Worm (Caenorhabditis elegans) whole organism, L2 larva: ENCODE measurements around the gene gbh-1.

Experiments
- C34F6.9 ChIP-seq: fragments of 150-350 bp; optimal IDR thresholded peaks from 2 replicates; lab custom pipeline; 2014; ENCODE audit warnings: missing biosample characterization, missing genetic modification characterization
- aly-2 ChIP-seq: fragments of 150-350 bp; optimal IDR thresholded peaks from 2 replicates; lab custom pipeline; 2014; ENCODE audit warnings: missing biosample characterization, missing genetic modification characterization
- egl-27 ChIP-seq: sonication (generic microtip); optimal IDR thresholded peaks from 3 replicates; lab custom pipeline; 2017; ENCODE audit warnings: missing biosample characterization, missing genetic modification reagents, missing genetic modification characterization
- elt-1 ChIP-seq: fragments of 150-350 bp; optimal IDR thresholded peaks from 2 replicates; lab custom pipeline; 2014; ENCODE audit warnings: missing biosample characterization, missing genetic modification characterization
- elt-3 ChIP-seq: sonication (generic microtip); optimal IDR thresholded peaks from 2 replicates; lab custom pipeline; 2017; ENCODE audit warnings: missing biosample characterization, missing genetic modification characterization
- fos-1 ChIP-seq: fragments of 150-350 bp; optimal IDR thresholded peaks from 2 replicates; lab custom pipeline; 2014; ENCODE audit warnings: missing biosample characterization, missing genetic modification characterization
- lin-13 ChIP-seq: fragments of 150-350 bp; optimal IDR thresholded peaks from 2 replicates; lab custom pipeline; 2014; ENCODE audit warnings: missing biosample characterization, missing genetic modification reagents, missing genetic modification characterization
- nhr-129 ChIP-seq: fragments of 150-350 bp; optimal IDR thresholded peaks from 2 replicates; lab custom pipeline; 2014; ENCODE audit warnings: missing biosample characterization, missing genetic modification characterization
- nhr-23 ChIP-seq: fragments of 150-350 bp; optimal IDR thresholded peaks from 2 replicates; lab custom pipeline; 2014; ENCODE audit warnings: missing biosample characterization, missing genetic modification reagents, missing genetic modification characterization
- nhr-25 ChIP-seq: fragments of 150-350 bp; sonication (generic microtip); optimal IDR thresholded peaks from 3 replicates; lab custom pipeline; 2014; ENCODE audit warnings: missing biosample characterization, missing genetic modification characterization
- skn-1 ChIP-seq: sonication (generic microtip); optimal IDR thresholded peaks from 2 replicates; lab custom pipeline; 2017; ENCODE audit warnings: missing biosample characterization, missing genetic modification characterization
- sma-3 ChIP-seq: sonication (generic microtip); optimal IDR thresholded peaks from 2 replicates; lab custom pipeline; 2016; ENCODE audit warnings: missing genetic modification reagents, missing genetic modification characterization, missing compliant biosample characterization
- ztf-11 ChIP-seq: sonication (generic microtip); optimal IDR thresholded peaks from 2 replicates; lab custom pipeline; 2017; ENCODE audit warnings: missing biosample characterization, missing genetic modification characterization

- TF ChIP-seq nhr-25 (tag; lab: Kevin White, UChicago) (peak; percentile 48), nhr-129 (tag; lab: Kevin White, UChicago) (no peak), lin-13 (GFP tag; lab: Kevin White, UChicago) (no peak), C34F6.9 (tag; lab: Kevin White, UChicago) (no peak), aly-2 (tag; lab: Kevin White, UChicago) (no peak), ztf-11 (no peak), elt-3 (tag; lab: Kevin White, UChicago) (no peak), elt-1 (tag; lab: Kevin White, UChicago) (no peak), fos-1 (no peak), nhr-23 (tag; lab: Kevin White, UChicago) (no peak), egl-27 (no peak), sma-3 (no peak), skn-1 (tag; lab: Kevin White, UChicago) (no peak)
These were observed 11.1 kb upstream of the gbh-1 start, which contains the start of gene col-39 for ce11 chrII:10704575-10705170.
